Fruit fly (Drosophila melanogaster) whole organism, prepupa: ENCODE results near the gene CG12680.

Source experiments
- Blimp-1 ChIP-seq: fragments of 200-800 bp; sonication (Bioruptor generic); optimal IDR thresholded peaks from 3 replicates; lab custom pipeline; 2017; ENCODE audit warnings: missing biosample characterization, missing genetic modification characterization, mild to moderate bottlenecking, moderate library complexity, missing genetic modification reagents
- CG10631 ChIP-seq: fragments of 200-800 bp; sonication (Bioruptor generic); optimal IDR thresholded peaks from 2 replicates; lab custom pipeline; 2016; ENCODE audit warnings: missing biosample characterization, missing genetic modification characterization
- CG10669 ChIP-seq: fragments of 200-800 bp; sonication (Bioruptor generic); optimal IDR thresholded peaks from 3 replicates; lab custom pipeline; 2018; ENCODE audit warnings: missing biosample characterization, mild to moderate bottlenecking, missing genetic modification characterization, moderate library complexity
- CG11294 ChIP-seq: fragments of 200-800 bp; sonication (Bioruptor generic); IDR thresholded peaks from 2 replicates; pipeline ENCODE4 v1.3.6; 2022; ENCODE audit warnings: missing biosample characterization, missing genetic modification characterization
- CG11902 ChIP-seq: fragments of 200-800 bp; sonication (Bioruptor generic); optimal IDR thresholded peaks from 3 replicates; lab custom pipeline; 2016; ENCODE audit warnings: missing biosample characterization, missing genetic modification characterization
- CG15336 ChIP-seq: fragments of 200-800 bp; sonication (Bioruptor generic); IDR thresholded peaks from 2 replicates; pipeline ENCODE4 v1.3.6; 2022; ENCODE audit warnings: missing biosample characterization, missing genetic modification characterization
- CG1621 ChIP-seq: fragments of 200-800 bp; sonication (Bioruptor generic); optimal IDR thresholded peaks from 3 replicates; lab custom pipeline; 2018; ENCODE audit warnings: missing biosample characterization, mild to moderate bottlenecking, missing genetic modification characterization
- CG3032 ChIP-seq: fragments of 200-800 bp; optimal IDR thresholded peaks from 2 replicates; lab custom pipeline; 2019; ENCODE audit warnings: missing biosample characterization, mild to moderate bottlenecking, missing genetic modification characterization, moderate library complexity
- CG31627 ChIP-seq: fragments of 200-800 bp; sonication (Bioruptor generic); optimal IDR thresholded peaks from 3 replicates; lab custom pipeline; 2016; ENCODE audit warnings: missing biosample characterization, missing genetic modification characterization
- CG32006 ChIP-seq: fragments of 200-800 bp; sonication (Bioruptor generic); optimal IDR thresholded peaks from 3 replicates; lab custom pipeline; 2017; ENCODE audit warnings: missing biosample characterization, mild to moderate bottlenecking, missing genetic modification characterization
- CG34406 ChIP-seq: fragments of 200-800 bp; sonication (Bioruptor generic); optimal IDR thresholded peaks from 3 replicates; lab custom pipeline; 2016; ENCODE audit warnings: missing biosample characterization, missing genetic modification characterization
- CG3919 ChIP-seq: fragments of 200-800 bp; sonication (Bioruptor generic); optimal IDR thresholded peaks from 3 replicates; lab custom pipeline; 2016; ENCODE audit warnings: missing biosample characterization, missing genetic modification characterization
- CG6163 ChIP-seq: fragments of 200-800 bp; sonication (Bioruptor generic); IDR thresholded peaks from 3 replicates; pipeline ENCODE4 v1.3.6; 2022; ENCODE audit warnings: missing biosample characterization, missing genetic modification characterization
- CG6792 ChIP-seq: fragments of 200-800 bp; sonication (Bioruptor generic); optimal IDR thresholded peaks from 3 replicates; lab custom pipeline; 2016; ENCODE audit warnings: missing biosample characterization, missing genetic modification characterization
- CG6808 ChIP-seq: fragments of 200-800 bp; sonication (Bioruptor generic); optimal IDR thresholded peaks from 3 replicates; lab custom pipeline; 2017; ENCODE audit warnings: missing biosample characterization, missing genetic modification characterization, mild to moderate bottlenecking, moderate library complexity, missing genetic modification reagents
- CG6854 ChIP-seq: fragments of 200-800 bp; sonication (Bioruptor generic); optimal IDR thresholded peaks from 2 replicates; lab custom pipeline; 2017; ENCODE audit warnings: missing biosample characterization, mild to moderate bottlenecking, missing genetic modification characterization
- CG7368 ChIP-seq: fragments of 200-800 bp; sonication (Bioruptor generic); optimal IDR thresholded peaks from 3 replicates; lab custom pipeline; 2016; ENCODE audit warnings: missing biosample characterization, missing genetic modification characterization
- CG8119 ChIP-seq: fragments of 200-800 bp; sonication (Bioruptor generic); IDR thresholded peaks from 3 replicates; pipeline ENCODE4 v1.3.6; 2022; ENCODE audit warnings: missing biosample characterization, missing genetic modification characterization
- CG8632 ChIP-seq: fragments of 200-800 bp; sonication (Bioruptor generic); optimal IDR thresholded peaks from 3 replicates; lab custom pipeline; 2016; ENCODE audit warnings: missing biosample characterization, missing genetic modification characterization
- Eip75B ChIP-seq: fragments of 200-800 bp; sonication (Bioruptor generic); optimal IDR thresholded peaks from 3 replicates; lab custom pipeline; 2016; ENCODE audit warnings: missing biosample characterization, missing genetic modification characterization
- Eip78C ChIP-seq: fragments of 200-800 bp; sonication (Bioruptor generic); peaks from one replicate; lab custom pipeline; 2016; ENCODE audit warnings: missing biosample characterization, missing genetic modification characterization
- Eip93F ChIP-seq: fragments of 200-800 bp; sonication (Bioruptor generic); optimal IDR thresholded peaks from 2 replicates; lab custom pipeline; 2016; ENCODE audit warnings: missing biosample characterization, mild to moderate bottlenecking, missing genetic modification characterization
- Ets21C ChIP-seq: fragments of 200-800 bp; sonication (Bioruptor generic); optimal IDR thresholded peaks from 3 replicates; lab custom pipeline; 2016; ENCODE audit warnings: missing biosample characterization, missing genetic modification characterization
- Ets96B ChIP-seq: fragments of 200-800 bp; optimal IDR thresholded peaks from 2 replicates; lab custom pipeline; 2019; ENCODE audit warnings: missing biosample characterization, mild to moderate bottlenecking, missing genetic modification characterization, moderate library complexity
- Hr38 ChIP-seq: sonication (Bioruptor generic); optimal IDR thresholded peaks from 2 replicates; lab custom pipeline; 2016; ENCODE audit warnings: missing biosample characterization, missing genetic modification characterization
- Hr39 ChIP-seq: fragments of 200-800 bp; sonication (Bioruptor generic); optimal IDR thresholded peaks from 2 replicates; lab custom pipeline; 2016; ENCODE audit warnings: missing biosample characterization, missing genetic modification characterization
- Hr4 ChIP-seq: fragments of 200-800 bp; sonication (Bioruptor generic); optimal IDR thresholded peaks from 3 replicates; lab custom pipeline; 2016; ENCODE audit warnings: missing biosample characterization, missing genetic modification characterization
- Lpt ChIP-seq: fragments of 200-800 bp; sonication (Bioruptor generic); optimal IDR thresholded peaks from 3 replicates; lab custom pipeline; 2016; ENCODE audit warnings: missing biosample characterization, missing genetic modification characterization
- Met ChIP-seq: fragments of 200-800 bp; sonication (Bioruptor generic); optimal IDR thresholded peaks from 3 replicates; lab custom pipeline; 2016; ENCODE audit warnings: missing biosample characterization, missing genetic modification characterization
- OdsH ChIP-seq: fragments of 200-800 bp; sonication (Bioruptor generic); optimal IDR thresholded peaks from 3 replicates; lab custom pipeline; 2016; ENCODE audit warnings: missing biosample characterization, missing genetic modification characterization
- Smox ChIP-seq: fragments of 200-800 bp; sonication (Bioruptor generic); optimal IDR thresholded peaks from 3 replicates; lab custom pipeline; 2016; ENCODE audit warnings: missing biosample characterization, missing genetic modification characterization
- Sox14 ChIP-seq: fragments of 200-800 bp; sonication (Bioruptor generic); optimal IDR thresholded peaks from 3 replicates; lab custom pipeline; 2016; ENCODE audit warnings: missing biosample characterization, missing genetic modification characterization
- Sox15 ChIP-seq: fragments of 200-800 bp; sonication (Bioruptor generic); optimal IDR thresholded peaks from 3 replicates; lab custom pipeline; 2016; ENCODE audit warnings: missing biosample characterization, missing genetic modification characterization
- achi ChIP-seq: fragments of 200-800 bp; sonication (Bioruptor generic); optimal IDR thresholded peaks from 3 replicates; lab custom pipeline; 2016; ENCODE audit warnings: missing biosample characterization, missing genetic modification characterization
- acj6 ChIP-seq: fragments of 200-800 bp; sonication (Bioruptor generic); optimal IDR thresholded peaks from 3 replicates; lab custom pipeline; 2016; ENCODE audit warnings: missing biosample characterization, missing genetic modification characterization
- cyc ChIP-seq: fragments of 200-800 bp; sonication (Bioruptor generic); optimal IDR thresholded peaks from 3 replicates; lab custom pipeline; 2016; ENCODE audit warnings: missing biosample characterization, missing genetic modification characterization
- dac ChIP-seq: fragments of 200-800 bp; sonication (Bioruptor generic); optimal IDR thresholded peaks from 2 replicates; lab custom pipeline; 2017; ENCODE audit warnings: missing biosample characterization, mild to moderate bottlenecking, missing genetic modification characterization
- esn ChIP-seq: fragments of 200-800 bp; sonication (Bioruptor generic); optimal IDR thresholded peaks from 2 replicates; lab custom pipeline; 2016; ENCODE audit warnings: missing biosample characterization, mild to moderate bottlenecking, missing genetic modification characterization, moderate library complexity
- fd59A ChIP-seq: fragments of 200-800 bp; sonication (Bioruptor generic); optimal IDR thresholded peaks from 2 replicates; lab custom pipeline; 2017; ENCODE audit warnings: missing biosample characterization, mild to moderate bottlenecking, missing genetic modification characterization, missing genetic modification reagents
- fd85E ChIP-seq: fragments of 200-800 bp; sonication (Bioruptor generic); optimal IDR thresholded peaks from 3 replicates; lab custom pipeline; 2016; ENCODE audit warnings: missing biosample characterization, missing genetic modification characterization
- fkh ChIP-seq: fragments of 200-800 bp; sonication (Bioruptor generic); optimal IDR thresholded peaks from 3 replicates; lab custom pipeline; 2017; ENCODE audit warnings: missing biosample characterization, mild to moderate bottlenecking, missing genetic modification characterization, moderate library complexity
- net ChIP-seq: fragments of 200-800 bp; sonication (Bioruptor generic); optimal IDR thresholded peaks from 3 replicates; lab custom pipeline; 2016; ENCODE audit warnings: missing biosample characterization, missing genetic modification characterization
- pdm3 ChIP-seq: fragments of 200-800 bp; sonication (Bioruptor generic); optimal IDR thresholded peaks from 3 replicates; lab custom pipeline; 2016; ENCODE audit warnings: missing biosample characterization, missing genetic modification characterization
- salr ChIP-seq, 2 experiments: fragments of 200-800 bp; sonication (Bioruptor generic); optimal IDR thresholded peaks; 3 replicates each; lab custom pipeline; 2016 to 2018; ENCODE audit warnings: missing biosample characterization in 2 of 2, missing genetic modification characterization in 2 of 2, mild to moderate bottlenecking in 1 of 2
- spab ChIP-seq: fragments of 200-800 bp; sonication (Bioruptor generic); optimal IDR thresholded peaks from 2 replicates; lab custom pipeline; 2017; ENCODE audit warnings: missing biosample characterization, mild to moderate bottlenecking, missing genetic modification characterization, missing genetic modification reagents
- ss ChIP-seq, 2 experiments: fragments of 200-800 bp; sonication (Bioruptor generic); optimal IDR thresholded peaks; 2 replicates in 1 of 2; 3 replicates in 1 of 2; lab custom pipeline; 2017 to 2018; ENCODE audit warnings: mild to moderate bottlenecking in 2 of 2, missing biosample characterization in 2 of 2, missing genetic modification characterization in 2 of 2, moderate library complexity in 1 of 2
- svp ChIP-seq: fragments of 200-800 bp; sonication (Bioruptor generic); peaks from one replicate; lab custom pipeline; 2016; ENCODE audit warnings: missing biosample characterization, missing genetic modification characterization
- topi ChIP-seq: fragments of 200-800 bp; sonication (Bioruptor generic); optimal IDR thresholded peaks from 3 replicates; lab custom pipeline; 2016; ENCODE audit warnings: missing biosample characterization, missing genetic modification characterization
- vri ChIP-seq: fragments of 200-800 bp; sonication (Bioruptor generic); optimal IDR thresholded peaks from 3 replicates; lab custom pipeline; 2016; ENCODE audit warnings: missing biosample characterization, mild to moderate bottlenecking, missing genetic modification characterization

The CG12680 gene

DNA sequence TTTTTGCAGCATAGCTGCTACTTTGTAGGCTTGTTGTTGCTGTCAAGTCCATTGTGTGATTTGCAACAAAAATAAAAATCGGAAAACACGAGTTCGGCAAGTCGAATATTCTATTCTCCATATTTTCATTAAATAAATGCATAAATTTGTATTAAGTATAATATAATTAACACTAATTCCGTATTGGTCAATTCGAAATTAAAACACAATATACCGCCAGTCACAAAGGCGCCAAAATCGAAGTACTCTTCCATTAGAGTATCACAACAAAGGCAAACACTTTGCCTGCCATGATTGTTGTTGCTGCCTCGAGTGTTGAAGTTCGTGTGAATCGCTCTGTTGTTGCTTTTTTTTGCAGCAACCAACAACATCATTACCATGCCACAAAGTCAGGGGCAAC, 34.1 kb downstream of the CG12680 start (continued):
- TF ChIP-seq Lpt (GFP tag; lab: Kevin White, UChicago): peak; percentile 6
- TF ChIP-seq OdsH (GFP tag; lab: Kevin White, UChicago): peak; percentile 29
- no peak for TF ChIP-seq Eip93F (GFP tag; lab: Kevin White, UChicago)
- no peak for TF ChIP-seq CG11902 (GFP tag; lab: Kevin White, UChicago)
- no peak for TF ChIP-seq CG6792 (GFP tag; lab: Kevin White, UChicago)
- TF ChIP-seq salr (GFP tag; optimal IDR thresholded peaks at IDR 0.05; lab: Kevin White, UChicago): no peak
- TF ChIP-seq Blimp-1: no peak

DNA sequence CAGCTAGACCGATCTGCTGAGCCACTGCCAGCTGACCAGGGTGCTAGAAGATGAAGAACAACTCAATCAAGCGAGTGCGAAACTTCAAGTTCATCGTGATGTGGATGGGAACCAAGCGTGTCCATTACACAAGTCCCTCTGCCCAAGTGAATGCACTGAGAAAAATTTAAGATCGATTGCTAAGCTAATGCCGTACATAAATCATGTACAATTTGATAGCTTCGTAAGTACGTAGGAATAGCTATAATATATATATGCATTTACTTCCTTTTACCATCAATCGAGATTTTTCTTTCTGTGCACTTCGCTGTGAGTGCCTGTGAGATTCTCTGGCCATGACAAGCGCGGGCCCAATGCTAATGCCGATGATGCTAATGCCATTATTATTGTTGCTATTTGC, 41.2 kb downstream of the CG12680 start:
- TF ChIP-seq CG1621 (tag; lab: Kevin White, UChicago) (peak; percentile 23), cyc (GFP tag; lab: Kevin White, UChicago) (peak; percentile 20), CG11294 (GFP tag; lab: Robert Waterston, UW) (no peak), OdsH (GFP tag; lab: Kevin White, UChicago) (peak; percentile 33), Ets21C (GFP tag; lab: Kevin White, UChicago) (no peak), Hr39 (GFP tag; lab: Kevin White, UChicago) (peak; percentile 21), Hr4 (GFP tag; lab: Kevin White, UChicago) (no peak), salr (GFP tag; optimal IDR thresholded peaks at IDR 0.05; lab: Kevin White, UChicago) (no peak), CG8119 (GFP tag; lab: Robert Waterston, UW) (0 out of 3 replicates have a peak, but pooled peaks have one; percentile 16), achi (GFP tag; lab: Kevin White, UChicago) (peak; percentile 31), CG34406 (GFP tag; lab: Kevin White, UChicago) (peak; percentile 7), fkh (GFP tag; lab: Kevin White, UChicago) (no peak), esn (peak; percentile 37), CG6808 (GFP tag; lab: Kevin White, UChicago) (peak; percentile 3), Eip75B (GFP tag; lab: Kevin White, UChicago) (peak; percentile 22), fd59A (GFP tag; lab: Kevin White, UChicago) (peak; percentile 9), CG6792 (GFP tag; lab: Kevin White, UChicago) (peak; percentile 24), CG7368 (GFP tag; lab: Kevin White, UChicago) (no peak), spab (no peak), Blimp-1 (no peak), vri (no peak), topi (GFP tag; lab: Kevin White, UChicago) (peak; percentile 26), CG6854 (GFP tag; lab: Kevin White, UChicago) (no peak), net (GFP tag; lab: Kevin White, UChicago) (no peak), Eip78C (GFP tag; lab: Kevin White, UChicago) (peak; percentile 55), fd85E (GFP tag; lab: Kevin White, UChicago) (no peak), CG31627 (GFP tag; lab: Kevin White, UChicago) (peak; percentile 11), CG6163 (GFP tag; lab: Robert Waterston, UW) (peak; percentile 64), CG3919 (GFP tag; lab: Kevin White, UChicago) (peak; percentile 53), Met (GFP tag; lab: Kevin White, UChicago) (peak; percentile 40), CG32006 (GFP tag; lab: Kevin White, UChicago) (peak; percentile 26), Ets96B (tag; lab: Kevin White, UChicago) (peak; percentile 32), CG11902 (GFP tag; lab: Kevin White, UChicago) (no peak), dac (no peak), CG10669 (GFP tag; lab: Kevin White, UChicago) (peak; percentile 37), Sox14 (GFP tag; lab: Kevin White, UChicago) (peak; percentile 26), Smox (GFP tag; lab: Kevin White, UChicago) (peak; percentile 21), CG10631 (GFP tag; lab: Kevin White, UChicago) (peak; percentile 56), CG3032 (tag; lab: Kevin White, UChicago) (peak; percentile 8), Hr38 (no peak), acj6 (GFP tag; lab: Kevin White, UChicago) (peak; percentile 33), CG8632 (GFP tag; lab: Kevin White, UChicago) (no peak), CG15336 (GFP tag; lab: Robert Waterston, UW) (0 out of 2 replicates have a peak, but pooled peaks have one; percentile 18), Eip93F (GFP tag; lab: Kevin White, UChicago) (no peak), ss (GFP tag; optimal IDR thresholded peaks at IDR 0.05; lab: Kevin White, UChicago) (no peak), svp (peak; percentile 69), Sox15 (no peak), pdm3 (GFP tag; lab: Kevin White, UChicago) (peak; percentile 25)
